Fruit fly (Drosophila melanogaster) whole organism, adult: Measurements from ENCODE around the gene tHMG1.

Source experiments
- CG11617 ChIP-seq: fragments of 200-800 bp; sonication (Bioruptor generic); optimal IDR thresholded peaks from 2 replicates; lab custom pipeline; 2017; ENCODE audit warnings: mild to moderate bottlenecking, missing biosample characterization, missing genetic modification reagents, missing genetic modification characterization
- CG12768 ChIP-seq: fragments of 200-800 bp; sonication (Bioruptor generic); optimal IDR thresholded peaks from 2 replicates; lab custom pipeline; 2017; ENCODE audit warnings: missing biosample characterization, missing genetic modification characterization, mild to moderate bottlenecking, moderate library complexity, missing genetic modification reagents
- CG14711 ChIP-seq: fragments of 200-800 bp; sonication (Bioruptor generic); optimal IDR thresholded peaks from 2 replicates; lab custom pipeline; 2018; ENCODE audit warnings: missing biosample characterization, mild to moderate bottlenecking, missing genetic modification characterization, moderate library complexity
- CG1620 ChIP-seq: fragments of 200-800 bp; sonication (Bioruptor generic); optimal IDR thresholded peaks from 2 replicates; lab custom pipeline; 2016; ENCODE audit warnings: missing biosample characterization, missing genetic modification characterization
- CG33017 ChIP-seq: fragments of 200-800 bp; sonication (Bioruptor generic); optimal IDR thresholded peaks from 2 replicates; lab custom pipeline; 2018; ENCODE audit warnings: missing biosample characterization, mild to moderate bottlenecking, missing genetic modification characterization, moderate library complexity
- CG5204 ChIP-seq: fragments of 200-800 bp; sonication (Bioruptor generic); optimal IDR thresholded peaks from 2 replicates; lab custom pipeline; 2016; ENCODE audit warnings: missing biosample characterization, missing genetic modification characterization
- CG7045 ChIP-seq: fragments of 200-800 bp; sonication (Bioruptor generic); optimal IDR thresholded peaks from 2 replicates; lab custom pipeline; 2017; ENCODE audit warnings: missing biosample characterization, mild to moderate bottlenecking, missing genetic modification characterization
- CG7101 ChIP-seq: fragments of 200-800 bp; sonication (Bioruptor generic); optimal IDR thresholded peaks from 2 replicates; lab custom pipeline; 2018; ENCODE audit warnings: missing biosample characterization, mild to moderate bottlenecking, missing genetic modification characterization, moderate library complexity
- Clk ChIP-seq: fragments of 200-800 bp; sonication (Bioruptor generic); optimal IDR thresholded peaks from 2 replicates; lab custom pipeline; 2017; ENCODE audit warnings: missing biosample characterization, missing genetic modification characterization
- Crg-1 ChIP-seq: fragments of 200-800 bp; sonication (Bioruptor generic); optimal IDR thresholded peaks from 2 replicates; lab custom pipeline; 2016; ENCODE audit warnings: missing biosample characterization, missing genetic modification characterization
- Hr96 ChIP-seq: fragments of 200-800 bp; sonication (Bioruptor generic); optimal IDR thresholded peaks from 2 replicates; lab custom pipeline; 2016; ENCODE audit warnings: missing biosample characterization, missing genetic modification characterization
- Mnt ChIP-seq: fragments of 200-800 bp; sonication (Bioruptor generic); optimal IDR thresholded peaks from 2 replicates; lab custom pipeline; 2016; ENCODE audit warnings: missing biosample characterization, mild to moderate bottlenecking, missing genetic modification characterization
- bab1 ChIP-seq: fragments of 200-800 bp; sonication (Bioruptor generic); optimal IDR thresholded peaks from 3 replicates; lab custom pipeline; 2019; ENCODE audit warnings: missing biosample characterization, mild to moderate bottlenecking, missing genetic modification characterization, moderate library complexity
- cic ChIP-seq: fragments of 200-800 bp; sonication (Bioruptor generic); optimal IDR thresholded peaks from 2 replicates; lab custom pipeline; 2017; ENCODE audit warnings: missing biosample characterization, mild to moderate bottlenecking, missing genetic modification characterization, moderate library complexity
- cnc ChIP-seq, 2 experiments: fragments of >200 bp; optimal IDR thresholded peaks; 2 replicates each; lab custom pipeline; 2017
- kay ChIP-seq: fragments of 200-800 bp; sonication (Bioruptor generic); peaks from one replicate; lab custom pipeline; 2016; ENCODE audit warnings: missing biosample characterization, missing genetic modification characterization, borderline replicate concordance
- ovo ChIP-seq: fragments of 200-800 bp; sonication (Bioruptor generic); optimal IDR thresholded peaks from 2 replicates; lab custom pipeline; 2016; ENCODE audit warnings: missing biosample characterization, missing genetic modification characterization
- pad ChIP-seq: fragments of 200-800 bp; sonication (Bioruptor generic); optimal IDR thresholded peaks from 3 replicates; lab custom pipeline; 2017; ENCODE audit warnings: missing biosample characterization, missing genetic modification characterization, mild to moderate bottlenecking, moderate library complexity, missing genetic modification reagents
- tj ChIP-seq: fragments of 200-800 bp; sonication (Bioruptor generic); optimal IDR thresholded peaks from 3 replicates; lab custom pipeline; 2017; ENCODE audit warnings: missing biosample characterization, mild to moderate bottlenecking, missing genetic modification characterization, moderate library complexity
- toe ChIP-seq: fragments of 200-800 bp; sonication (Bioruptor generic); optimal IDR thresholded peaks from 2 replicates; lab custom pipeline; 2016; ENCODE audit warnings: missing biosample characterization, missing genetic modification characterization

The tHMG1 gene

DNA sequence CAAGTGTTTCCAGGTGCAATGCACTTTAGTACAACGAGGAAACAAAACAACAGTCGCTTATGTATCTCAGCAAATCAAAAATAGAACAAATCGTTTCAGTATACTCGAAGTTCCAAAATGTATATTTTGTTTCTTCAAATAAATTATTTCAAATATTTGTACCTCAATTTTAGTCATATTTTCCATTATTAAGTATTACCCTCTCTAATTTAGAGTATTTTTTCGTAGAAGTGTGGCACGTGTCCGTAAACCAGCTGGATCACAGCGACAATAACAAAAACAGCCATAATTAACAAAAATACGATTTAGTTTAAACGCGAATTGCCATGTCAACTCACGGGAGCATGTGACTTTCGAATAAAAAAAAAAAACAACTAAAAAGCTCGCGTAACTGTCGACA lies 27.1 kb downstream of the tHMG1 start:
- TF ChIP-seq Clk (GFP tag; lab: Kevin White, UChicago) (no peak), kay (GFP tag; lab: Kevin White, UChicago) (peak; percentile 95)

DNA sequence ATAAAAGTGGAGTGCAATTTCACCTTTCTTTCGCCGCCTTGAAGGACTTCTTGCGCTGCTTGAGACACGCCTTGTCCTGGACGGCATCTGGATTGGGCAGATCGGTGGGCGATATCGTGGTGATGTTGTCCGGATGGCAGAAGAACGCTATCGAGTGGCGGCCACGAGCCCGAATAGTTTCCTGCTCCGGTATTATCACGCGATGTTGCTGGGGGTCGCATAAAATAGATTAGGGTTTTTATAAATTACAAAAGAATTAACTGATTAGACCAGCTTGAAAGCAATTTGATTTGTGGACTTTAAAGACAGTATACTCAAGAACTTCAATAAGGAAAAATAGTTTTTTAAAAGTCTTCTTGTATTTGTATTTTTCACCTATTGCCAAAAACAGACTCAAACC lies 28.9 kb downstream of the tHMG1 start:
- TF ChIP-seq CG5204 (GFP tag; lab: Kevin White, UChicago) (no peak), CG12768 (GFP tag; lab: Kevin White, UChicago) (no peak), cic (GFP tag; lab: Kevin White, UChicago) (no peak), cnc (optimal IDR thresholded peaks at IDR 0.05; lab: Kevin White, UChicago) (no peak), CG11617 (GFP tag; lab: Kevin White, UChicago) (no peak), CG33017 (tag; lab: Kevin White, UChicago) (no peak), Crg-1 (GFP tag; lab: Kevin White, UChicago) (no peak), Clk (GFP tag; lab: Kevin White, UChicago) (no peak)

DNA sequence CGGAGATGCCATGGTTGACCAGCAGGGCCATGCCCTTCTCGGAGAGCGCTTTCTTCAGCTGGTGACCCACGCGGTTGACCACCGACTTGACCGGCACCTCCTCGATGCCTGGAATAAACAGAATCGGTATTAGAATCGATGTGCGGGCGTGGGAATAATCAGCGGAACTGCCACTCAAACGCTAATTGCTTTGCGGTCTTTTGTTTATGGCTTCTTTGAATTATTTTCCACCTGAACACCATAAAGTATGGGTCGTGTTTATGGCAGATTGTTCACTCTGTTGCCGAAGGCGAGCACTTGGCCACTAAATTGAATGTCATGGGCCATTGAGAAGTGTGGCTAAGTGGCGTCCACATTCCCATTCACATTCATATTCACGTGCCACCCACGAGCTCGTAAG lies 30.4 kb downstream of the tHMG1 start:
- TF ChIP-seq tj (GFP tag; lab: Kevin White, UChicago) = no peak
- no peak for TF ChIP-seq CG1620 (GFP tag; lab: Kevin White, UChicago)
- TF ChIP-seq Crg-1 (GFP tag; lab: Kevin White, UChicago) = no peak
- TF ChIP-seq cic (GFP tag; lab: Kevin White, UChicago) = no peak
- no peak for TF ChIP-seq pad
- TF ChIP-seq Hr96 (GFP tag; lab: Kevin White, UChicago) = no peak
- TF ChIP-seq CG11617 (GFP tag; lab: Kevin White, UChicago) = no peak
- TF ChIP-seq CG14711 (tag; lab: Kevin White, UChicago) = no peak
- no peak for TF ChIP-seq ovo (GFP tag; lab: Kevin White, UChicago)
- no peak for TF ChIP-seq CG7101 (tag; lab: Kevin White, UChicago)
- TF ChIP-seq CG12768 (GFP tag; lab: Kevin White, UChicago) = no peak
- TF ChIP-seq Clk (GFP tag; lab: Kevin White, UChicago) = no peak
- TF ChIP-seq CG7045 (GFP tag; lab: Kevin White, UChicago) = no peak
- no peak for TF ChIP-seq kay (GFP tag; lab: Kevin White, UChicago)
- TF ChIP-seq CG5204 (GFP tag; lab: Kevin White, UChicago) = no peak
- TF ChIP-seq Mnt (GFP tag; lab: Kevin White, UChicago) = no peak

DNA sequence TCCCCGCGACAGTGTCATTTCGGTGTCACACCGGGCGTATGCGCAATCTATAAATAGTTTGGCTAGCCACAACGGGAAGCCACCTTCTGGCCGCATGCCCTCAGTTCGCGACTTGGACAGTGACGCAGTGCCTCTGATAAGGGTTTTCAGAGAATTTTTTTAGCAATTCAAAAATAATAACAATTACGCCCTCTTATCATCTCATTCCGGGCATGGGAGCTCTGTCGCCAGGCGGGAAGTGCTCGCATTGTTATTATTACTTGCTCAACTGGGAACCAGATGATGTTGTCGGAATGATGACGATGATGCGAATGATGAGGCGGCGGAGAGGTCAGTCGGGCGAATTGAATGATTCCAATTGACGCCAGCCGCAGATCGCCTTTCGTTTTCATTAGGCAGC lies 31.2 kb downstream of the tHMG1 start:
- TF ChIP-seq tj (GFP tag; lab: Kevin White, UChicago) (no peak), cnc (optimal IDR thresholded peaks at IDR 0.05; lab: Kevin White, UChicago) (no peak), cic (GFP tag; lab: Kevin White, UChicago) (peak; percentile 23), CG5204 (GFP tag; lab: Kevin White, UChicago) (peak; percentile 35)

DNA sequence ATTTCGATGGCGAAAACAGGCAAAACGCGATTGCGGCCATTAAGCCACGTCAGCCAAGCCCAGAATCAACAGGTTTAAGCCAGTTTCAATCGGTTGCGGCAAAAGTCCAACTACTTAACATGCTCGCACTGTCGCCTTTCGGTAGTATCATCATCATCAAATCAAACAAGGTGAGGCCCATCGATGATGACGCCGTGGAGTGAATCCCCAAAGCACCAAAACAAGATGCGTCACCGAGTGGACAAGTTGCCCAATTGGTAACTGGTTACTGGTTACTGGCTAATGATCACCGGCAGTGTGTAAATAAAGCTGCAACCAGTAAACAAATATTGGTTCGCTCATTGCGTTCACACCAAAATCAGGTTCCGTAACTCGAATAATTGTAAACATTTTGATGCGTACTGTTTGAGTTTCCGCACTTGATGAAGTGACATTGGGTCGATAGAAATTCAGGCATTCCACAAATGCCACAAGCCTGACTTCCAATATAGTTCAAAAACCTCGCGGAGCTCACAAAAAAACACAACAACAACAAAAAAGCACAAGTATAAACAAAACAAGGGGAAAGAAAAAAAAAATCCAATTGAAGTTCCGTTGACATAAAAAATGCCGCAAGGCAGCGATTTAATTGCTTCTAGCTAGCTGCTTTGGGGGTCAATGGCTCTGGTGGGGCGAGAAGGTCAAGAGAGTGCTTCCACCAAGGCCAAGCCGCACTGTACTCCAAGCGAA lies 32.9 kb downstream of the tHMG1 start:
- no peak for TF ChIP-seq CG1620 (GFP tag; lab: Kevin White, UChicago)
- no peak for TF ChIP-seq pad
- peak; percentile 13 for TF ChIP-seq ovo (GFP tag; lab: Kevin White, UChicago)
- TF ChIP-seq CG5204 (GFP tag; lab: Kevin White, UChicago) = no peak
- no peak for TF ChIP-seq CG33017 (tag; lab: Kevin White, UChicago)
- no peak for TF ChIP-seq tj (GFP tag; lab: Kevin White, UChicago)

DNA sequence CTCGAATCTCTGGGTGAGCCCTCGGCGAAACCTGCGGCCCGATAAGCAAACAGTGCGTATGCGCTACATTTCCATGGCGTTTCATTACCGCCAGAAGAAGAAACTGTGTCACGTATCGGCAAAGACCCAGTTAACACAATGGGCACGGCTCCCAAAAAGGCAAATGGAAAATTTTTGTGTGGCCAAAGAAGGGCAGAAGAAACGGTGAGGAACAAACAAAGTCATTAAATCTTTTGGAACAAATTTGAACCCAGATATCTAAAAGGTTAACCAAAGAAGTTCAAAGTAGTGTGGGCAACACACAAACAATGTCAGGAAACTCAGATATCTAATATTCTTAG lies 33.4 kb downstream of the tHMG1 start:
- TF ChIP-seq ovo (GFP tag; lab: Kevin White, UChicago) = no peak
- TF ChIP-seq Mnt (GFP tag; lab: Kevin White, UChicago) = no peak
- TF ChIP-seq Crg-1 (GFP tag; lab: Kevin White, UChicago) = no peak
- TF ChIP-seq Clk (GFP tag; lab: Kevin White, UChicago) = no peak
- no peak for TF ChIP-seq CG1620 (GFP tag; lab: Kevin White, UChicago)
- TF ChIP-seq toe (GFP tag; lab: Kevin White, UChicago) = no peak
- TF ChIP-seq CG14711 (tag; lab: Kevin White, UChicago) = no peak
- TF ChIP-seq CG5204 (GFP tag; lab: Kevin White, UChicago) = no peak
- no peak for TF ChIP-seq cnc (optimal IDR thresholded peaks at IDR 0.05; lab: Kevin White, UChicago)
- TF ChIP-seq CG33017 (tag; lab: Kevin White, UChicago) = no peak
- TF ChIP-seq tj (GFP tag; lab: Kevin White, UChicago) = no peak
- no peak for TF ChIP-seq bab1 (GFP tag; lab: Kevin White, UChicago)
- TF ChIP-seq CG7101 (tag; lab: Kevin White, UChicago) = no peak
- no peak for TF ChIP-seq CG11617 (GFP tag; lab: Kevin White, UChicago)
- no peak for TF ChIP-seq pad
